Worm (Caenorhabditis elegans) whole organism, late embryonic: ENCODE data around the gene K11G9.5.

ENCODE experiments used
- F13H6.1 ChIP-seq: sonication (generic microtip); optimal IDR thresholded peaks from 2 replicates; lab custom pipeline; 2016; ENCODE audit warnings: missing genetic modification characterization, missing compliant biosample characterization
- ama-1 ChIP-seq: fragments of 150-350 bp; optimal IDR thresholded peaks from 2 replicates; lab custom pipeline; 2014
- ceh-22 ChIP-seq: sonication (generic microtip); optimal IDR thresholded peaks from 2 replicates; lab custom pipeline; 2017; ENCODE audit warnings: missing biosample characterization, missing genetic modification characterization
- dmd-4 ChIP-seq: sonication (generic microtip); optimal IDR thresholded peaks from 2 replicates; lab custom pipeline; 2016; ENCODE audit warnings: borderline replicate concordance, missing genetic modification characterization, missing compliant biosample characterization
- elt-2 ChIP-seq: sonication (generic microtip); optimal IDR thresholded peaks from 2 replicates; lab custom pipeline; 2016; ENCODE audit warnings: missing genetic modification reagents, missing genetic modification characterization, missing compliant biosample characterization
- fkh-6 ChIP-seq: sonication (generic microtip); optimal IDR thresholded peaks from 2 replicates; lab custom pipeline; 2016; ENCODE audit warnings: missing genetic modification characterization, missing compliant biosample characterization
- hlh-30 ChIP-seq: sonication (generic microtip); optimal IDR thresholded peaks from 2 replicates; lab custom pipeline; 2017; ENCODE audit warnings: antibody characterized with exemption, missing genetic modification characterization, missing compliant biosample characterization; ENCODE audit not compliant: insufficient read depth
- sdc-2 ChIP-seq: sonication (generic microtip); optimal IDR thresholded peaks from 2 replicates; lab custom pipeline; 2016; ENCODE audit warnings: missing genotype, missing genetic modification characterization, missing compliant biosample characterization
- syd-9 ChIP-seq: sonication (generic microtip); optimal IDR thresholded peaks from 2 replicates; lab custom pipeline; 2016; ENCODE audit warnings: mild to moderate bottlenecking, missing genetic modification characterization, moderate library complexity, missing compliant biosample characterization
- tbx-7 ChIP-seq: sonication (generic microtip); optimal IDR thresholded peaks from 2 replicates; lab custom pipeline; 2016; ENCODE audit warnings: missing genotype, missing genetic modification characterization, missing compliant biosample characterization

- TF ChIP-seq tbx-7 (tag; lab: Kevin White, UChicago), result no peak
- TF ChIP-seq hlh-30 (tag; lab: Kevin White, UChicago), result no peak
- TF ChIP-seq ama-1 (lab: Kevin White, UChicago), result no peak
- TF ChIP-seq dmd-4 (tag; lab: Kevin White, UChicago), result no peak
- TF ChIP-seq F13H6.1 (tag; lab: Kevin White, UChicago), result no peak
- no peak for TF ChIP-seq fkh-6 (tag; lab: Kevin White, UChicago)
- no peak for TF ChIP-seq syd-9 (tag; lab: Kevin White, UChicago)
- TF ChIP-seq ceh-22, result no peak
- no peak for TF ChIP-seq elt-2
- no peak for TF ChIP-seq sdc-2 (tag; lab: Kevin White, UChicago)
These were observed 14.3 kb downstream of the K11G9.5 start, which contains the start of gene cest-31 for ce11 chrV:6673967-6674366.
